Worm (Caenorhabditis elegans) whole organism, L4/young adult: ENCODE data around the gene fbxc-14.
"Not testable (repeated sequence)": the region's sequence is repeated elsewhere in the genome, so short reads cannot be mapped to it uniquely, and the experiment has no call there.

Source experiments
- W03F9.2 ChIP-seq: fragments of 150-350 bp; optimal IDR thresholded peaks from 2 replicates; lab custom pipeline; 2014; ENCODE audit warnings: missing biosample characterization, missing genetic modification characterization
- dao-5 ChIP-seq: sonication (generic microtip); optimal IDR thresholded peaks from 2 replicates; lab custom pipeline; 2016; ENCODE audit warnings: missing genotype, missing genetic modification characterization, moderate library complexity, missing compliant biosample characterization
- him-1 ChIP-seq: sonication (generic microtip); optimal IDR thresholded peaks from 2 replicates; lab custom pipeline; 2016; ENCODE audit warnings: missing genotype, missing genetic modification reagents, missing genetic modification characterization, missing compliant biosample characterization

fbxc-14 gene

DNA sequence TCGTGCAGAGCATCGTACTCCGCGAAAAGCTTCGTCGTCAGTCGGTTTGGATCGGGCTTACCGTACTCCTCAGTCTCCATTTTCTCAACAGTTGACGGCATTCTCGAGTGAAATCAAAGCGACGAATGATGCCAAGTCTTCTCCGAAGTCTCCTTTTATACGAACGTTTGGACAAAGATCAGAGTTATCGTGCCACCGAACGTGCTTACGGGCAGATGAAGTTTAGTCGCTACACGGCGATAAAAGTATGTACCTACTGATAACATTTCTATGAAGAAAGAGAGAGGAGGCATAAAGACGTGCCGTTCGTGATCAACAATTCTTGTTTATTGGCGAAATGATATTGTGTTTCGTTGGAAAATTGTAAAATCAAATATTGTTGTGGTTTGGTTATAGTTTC is 32.3 kb downstream of the fbxc-14 start, which contains the start of gene F45D11.14:
F45D11.14 (minus strand) TSS at position 101 of the 400 bp plus-strand sequence.
- TF ChIP-seq dao-5 (tag; lab: Kevin White, UChicago); him-1; W03F9.2 (tag; lab: Kevin White, UChicago): not testable (repeated sequence)

DNA sequence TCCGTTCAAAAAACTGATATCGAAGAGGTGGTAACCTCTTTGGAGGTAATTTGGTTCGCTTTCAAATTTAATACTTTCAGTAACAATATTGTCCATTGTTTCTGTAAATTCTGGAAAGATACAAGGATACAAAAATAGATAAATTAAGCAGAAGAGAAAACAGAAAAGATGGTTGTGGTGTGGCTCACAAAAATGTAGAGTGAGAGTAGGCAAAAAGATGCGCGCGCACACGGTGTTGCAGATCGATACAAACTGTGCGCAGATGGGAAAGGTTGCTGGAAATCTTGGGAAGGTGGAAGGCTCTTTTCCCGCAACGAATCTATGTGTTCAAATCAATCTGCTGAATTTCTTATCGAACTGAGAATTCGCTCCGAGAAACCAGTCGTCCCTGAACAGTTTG is 50.6 kb downstream of the fbxc-14 start, which contains the start of gene btb-11:
btb-11 (minus strand) TSS at position 101 of the 400 bp plus-strand sequence.
- not testable (repeated sequence) for TF ChIP-seq dao-5 (tag; lab: Kevin White, UChicago); W03F9.2 (tag; lab: Kevin White, UChicago); him-1
